Worm (Caenorhabditis elegans) whole organism, L1 larva: ENCODE results near the gene mul-1.

Experiments used
- C16A3.4 ChIP-seq: fragments of 150-350 bp; optimal IDR thresholded peaks from 2 replicates; lab custom pipeline; 2014; ENCODE audit warnings: missing biosample characterization, missing genetic modification characterization
- C34B4.2 ChIP-seq: sonication (generic microtip); optimal IDR thresholded peaks from 2 replicates; lab custom pipeline; 2017; ENCODE audit warnings: mild to moderate bottlenecking, missing genetic modification characterization, missing compliant biosample characterization
- F16B12.6 ChIP-seq: fragments of 150-350 bp; optimal IDR thresholded peaks from 2 replicates; lab custom pipeline; 2014; ENCODE audit warnings: missing biosample characterization, missing genetic modification characterization
- aha-1 ChIP-seq: fragments of 150-350 bp; optimal IDR thresholded peaks from 2 replicates; lab custom pipeline; 2014; ENCODE audit warnings: missing biosample characterization, missing genetic modification characterization
- aly-2 ChIP-seq: fragments of 150-350 bp; optimal IDR thresholded peaks from 2 replicates; lab custom pipeline; 2014; ENCODE audit warnings: missing biosample characterization, missing genetic modification characterization
- ces-1 ChIP-seq: fragments of 150-350 bp; optimal IDR thresholded peaks from 2 replicates; lab custom pipeline; 2014; ENCODE audit warnings: missing biosample characterization, missing genetic modification reagents, missing genetic modification characterization
- dpl-1 ChIP-seq, 3 experiments: fragments of 150-350 bp in 2 of 3; sonication (generic microtip) in 1 of 3; optimal IDR thresholded peaks; 2 replicates each; lab custom pipeline; 2014 to 2017; ENCODE audit warnings: missing biosample characterization in 3 of 3, missing genetic modification characterization in 3 of 3, missing genetic modification reagents in 3 of 3
- dsc-1 ChIP-seq: sonication (generic microtip); optimal IDR thresholded peaks from 2 replicates; lab custom pipeline; 2016; ENCODE audit warnings: mild to moderate bottlenecking, missing genetic modification characterization, missing compliant biosample characterization
- egl-13 ChIP-seq: sonication (generic microtip); optimal IDR thresholded peaks from 2 replicates; lab custom pipeline; 2016; ENCODE audit warnings: missing genotype, missing genetic modification reagents, missing genetic modification characterization, missing compliant biosample characterization
- elt-3 ChIP-seq, 6 experiments: fragments of 150-350 bp in 1 of 6; sonication (generic microtip); optimal IDR thresholded peaks; 2 replicates each; lab custom pipeline; 2017 to 2018; ENCODE audit warnings: missing biosample characterization in 6 of 6, missing genetic modification characterization in 6 of 6, inconsistent platforms in 1 of 6
- fkh-10 ChIP-seq: sonication (generic microtip); optimal IDR thresholded peaks from 2 replicates; lab custom pipeline; 2017; ENCODE audit warnings: missing biosample characterization, missing genetic modification reagents, missing genetic modification characterization
- fkh-4 ChIP-seq: sonication (generic microtip); optimal IDR thresholded peaks from 2 replicates; lab custom pipeline; 2016; ENCODE audit warnings: missing compliant biosample characterization, missing genetic modification characterization, borderline replicate concordance
- fos-1 ChIP-seq: fragments of 150-350 bp; optimal IDR thresholded peaks from 2 replicates; lab custom pipeline; 2014; ENCODE audit warnings: missing biosample characterization, missing genetic modification characterization
- hlh-17 ChIP-seq: fragments of 200-800 bp; sonication (Bioruptor generic); optimal IDR thresholded peaks from 2 replicates; lab custom pipeline; 2018; ENCODE audit warnings: missing genetic modification characterization, mild to moderate bottlenecking, missing compliant biosample characterization, moderate library complexity, borderline replicate concordance
- hlh-4 ChIP-seq: sonication (generic microtip); optimal IDR thresholded peaks from 2 replicates; lab custom pipeline; 2016; ENCODE audit warnings: mild to moderate bottlenecking, missing genetic modification characterization, missing compliant biosample characterization
- hpl-2 ChIP-seq: fragments of 150-350 bp; optimal IDR thresholded peaks from 2 replicates; lab custom pipeline; 2014; ENCODE audit warnings: missing biosample characterization, missing genetic modification reagents, missing genetic modification characterization
- lin-13 ChIP-seq: fragments of 150-350 bp; optimal IDR thresholded peaks from 2 replicates; lab custom pipeline; 2014; ENCODE audit warnings: missing biosample characterization, missing genetic modification reagents, missing genetic modification characterization
- lin-14 ChIP-seq: fragments of 200-800 bp; sonication (Bioruptor generic); optimal IDR thresholded peaks from 2 replicates; lab custom pipeline; 2018; ENCODE audit warnings: mild to moderate bottlenecking, missing genetic modification characterization, moderate library complexity, missing compliant biosample characterization
- lsy-2 ChIP-seq, 2 experiments: fragments of 150-350 bp; optimal IDR thresholded peaks; 2 replicates each; lab custom pipeline; 2014; ENCODE audit warnings: missing biosample characterization in 2 of 2, missing genetic modification characterization in 2 of 2
- mab-9 ChIP-seq: fragments of 200-800 bp; sonication (Bioruptor generic); IDR thresholded peaks from 2 replicates; pipeline ENCODE4 v1.3.6; 2022; ENCODE audit warnings: missing genetic modification reagents, missing genetic modification characterization, missing compliant biosample characterization
- mef-2 ChIP-seq: fragments of 150-350 bp; optimal IDR thresholded peaks from 2 replicates; lab custom pipeline; 2014; ENCODE audit warnings: missing biosample characterization, missing genetic modification characterization
- nhr-12 ChIP-seq: sonication (generic microtip); optimal IDR thresholded peaks from 2 replicates; lab custom pipeline; 2017; ENCODE audit warnings: missing biosample characterization, missing genetic modification characterization
- nhr-19 ChIP-seq: fragments of 200-800 bp; sonication (Bioruptor generic); conservative IDR thresholded peaks from 2 replicates; pipeline ENCODE4 v1.3.6; 2022; ENCODE audit warnings: missing genetic modification characterization, missing compliant biosample characterization
- nhr-20 ChIP-seq: sonication (generic microtip); optimal IDR thresholded peaks from 2 replicates; lab custom pipeline; 2016; ENCODE audit warnings: mild to moderate bottlenecking, missing genetic modification characterization, missing compliant biosample characterization
- nhr-237 ChIP-seq: fragments of 150-350 bp; optimal IDR thresholded peaks from 2 replicates; lab custom pipeline; 2014; ENCODE audit warnings: missing biosample characterization, missing genetic modification characterization
- nhr-28 ChIP-seq: fragments of 150-350 bp; optimal IDR thresholded peaks from 2 replicates; lab custom pipeline; 2014; ENCODE audit warnings: missing biosample characterization, missing genetic modification characterization
- nhr-71 ChIP-seq: sonication (generic microtip); optimal IDR thresholded peaks from 2 replicates; lab custom pipeline; 2016; ENCODE audit warnings: mild to moderate bottlenecking, missing genetic modification characterization, moderate library complexity, missing compliant biosample characterization
- nhr-84 ChIP-seq: sonication (generic microtip); optimal IDR thresholded peaks from 2 replicates; lab custom pipeline; 2017; ENCODE audit warnings: missing biosample characterization, missing genetic modification characterization
- nhr-85 ChIP-seq: sonication (generic microtip); peaks from one replicate; lab custom pipeline; 2016; ENCODE audit warnings: missing genetic modification characterization, inconsistent platforms, missing compliant biosample characterization
- nhr-90 ChIP-seq: sonication (generic microtip); optimal IDR thresholded peaks from 2 replicates; lab custom pipeline; 2016; ENCODE audit warnings: mild to moderate bottlenecking, missing genetic modification characterization, missing compliant biosample characterization; ENCODE audit not compliant: poor library complexity
- pag-3 ChIP-seq: sonication (generic microtip); optimal IDR thresholded peaks from 2 replicates; lab custom pipeline; 2017; ENCODE audit warnings: missing genetic modification characterization, mild to moderate bottlenecking, missing compliant biosample characterization, antibody characterized with exemption, borderline replicate concordance; ENCODE audit not compliant: insufficient read depth
- rnt-1 ChIP-seq: sonication (generic microtip); optimal IDR thresholded peaks from 2 replicates; lab custom pipeline; 2016; ENCODE audit warnings: mild to moderate bottlenecking, missing genetic modification characterization, moderate library complexity, missing compliant biosample characterization
- skn-1 ChIP-seq: fragments of 150-350 bp; optimal IDR thresholded peaks from 2 replicates; lab custom pipeline; 2014; ENCODE audit warnings: missing biosample characterization, missing genetic modification characterization
- snu-23 ChIP-seq: sonication (generic microtip); optimal IDR thresholded peaks from 2 replicates; lab custom pipeline; 2016; ENCODE audit warnings: missing genetic modification characterization, missing compliant biosample characterization
- sox-4 ChIP-seq: sonication (generic microtip); optimal IDR thresholded peaks from 2 replicates; lab custom pipeline; 2016; ENCODE audit warnings: missing genetic modification characterization, missing compliant biosample characterization
- swsn-7 ChIP-seq: sonication (generic microtip); optimal IDR thresholded peaks from 2 replicates; lab custom pipeline; 2016; ENCODE audit warnings: missing genetic modification characterization, missing compliant biosample characterization
- tlp-1 ChIP-seq: fragments of 150-350 bp; optimal IDR thresholded peaks from 2 replicates; lab custom pipeline; 2014; ENCODE audit warnings: missing biosample characterization, missing genetic modification characterization
- unc-130 ChIP-seq: fragments of 150-350 bp; optimal IDR thresholded peaks from 2 replicates; lab custom pipeline; 2017; ENCODE audit warnings: missing biosample characterization, missing genetic modification characterization, inconsistent platforms
- unc-86 ChIP-seq: sonication (generic microtip); optimal IDR thresholded peaks from 2 replicates; lab custom pipeline; 2016; ENCODE audit warnings: missing genetic modification characterization, missing compliant biosample characterization
- ztf-4 ChIP-seq: fragments of 150-350 bp; optimal IDR thresholded peaks from 2 replicates; lab custom pipeline; 2014; ENCODE audit warnings: missing biosample characterization, missing genetic modification characterization

mul-1 gene

ce11 chrIV:4108767-4109166, 14.2 kb downstream of the mul-1 start, which contains the start of gene C35B1.7:
Gene C35B1.7 (plus strand): TSS chrIV:4109067.
- TF ChIP-seq nhr-71 (tag; lab: Kevin White, UChicago) (no peak), lin-14 (GFP tag; lab: Kevin White, UChicago) (no peak), skn-1 (tag; lab: Kevin White, UChicago) (no peak), fkh-10 (GFP tag; lab: Kevin White, UChicago) (no peak), swsn-7 (tag; lab: Kevin White, UChicago) (no peak), nhr-90 (tag; lab: Kevin White, UChicago) (no peak), hlh-4 (no peak), C34B4.2 (tag; lab: Kevin White, UChicago) (no peak), F16B12.6 (no peak), C16A3.4 (no peak), nhr-237 (no peak), aly-2 (tag; lab: Kevin White, UChicago) (no peak)

ce11 chrIV:4102720-4103119, 20.2 kb downstream of the mul-1 start, which contains the start of gene ubc-1:
Gene ubc-1 (plus strand): TSS chrIV:4103020.
- TF ChIP-seq nhr-19 (GFP tag; lab: Robert Waterston, UW): no peak
- TF ChIP-seq egl-13: no peak
- peak; percentile 17 for TF ChIP-seq nhr-85
- no peak for TF ChIP-seq F16B12.6

ce11 chrIV:4099773-4100172, 23.2 kb downstream of the mul-1 start:
- peak; percentile 48 for TF ChIP-seq nhr-71 (tag; lab: Kevin White, UChicago)
- peak; percentile 48 for TF ChIP-seq unc-130 (tag; lab: Kevin White, UChicago)
- TF ChIP-seq nhr-19 (GFP tag; lab: Robert Waterston, UW): peak; percentile 34; the same call in 1 of the 2 replicates
- TF ChIP-seq lsy-2 (tag; optimal IDR thresholded peaks at IDR 0.05; lab: Kevin White, UChicago): peak; percentile 10 to 21
- TF ChIP-seq fos-1 (tag; lab: Kevin White, UChicago): no peak
- TF ChIP-seq pag-3 (tag; lab: Kevin White, UChicago): peak; percentile 40
- no peak for TF ChIP-seq dsc-1 (tag; lab: Kevin White, UChicago)
- TF ChIP-seq mef-2 (tag; lab: Kevin White, UChicago): no peak
- peak; percentile 54 for TF ChIP-seq lin-14 (GFP tag; lab: Kevin White, UChicago)
- no peak for TF ChIP-seq hlh-4
- TF ChIP-seq dpl-1 (GFP tag; optimal IDR thresholded peaks at IDR 0.05; lab: Kevin White, UChicago): peak in 1 of 3 experiments; percentile 13
- peak; percentile 7 for TF ChIP-seq snu-23 (GFP tag; lab: Kevin White, UChicago)
- TF ChIP-seq, all 84 proteins: peak for 8

- TF ChIP-seq skn-1 (tag; lab: Kevin White, UChicago) (peak; percentile 58), nhr-12 (tag; lab: Kevin White, UChicago) (no peak)
- TF ChIP-seq, all 84 proteins: peak for 1
Observed at ce11 chrIV:4096940-4097339, 26.0 kb downstream of the mul-1 start.

- TF ChIP-seq elt-3 (tag; optimal IDR thresholded peaks at IDR 0.05; lab: Kevin White, UChicago) (no peak), lin-14 (GFP tag; lab: Kevin White, UChicago) (peak; percentile 24), nhr-71 (tag; lab: Kevin White, UChicago) (peak; percentile 9), nhr-19 (GFP tag; lab: Robert Waterston, UW) (0 out of 2 replicates have a peak, but pooled peaks have one; percentile 4), lin-13 (GFP tag; lab: Kevin White, UChicago) (no peak)
Observed at ce11 chrIV:4094364-4094763, 28.6 kb downstream of the mul-1 start.

- TF ChIP-seq mab-9 (GFP tag; lab: Robert Waterston, UW) (peak; percentile 56; the same call in 1 of the 2 replicates), rnt-1 (peak; percentile 80), mef-2 (tag; lab: Kevin White, UChicago) (peak; percentile 67), sox-4 (no peak), unc-86 (tag; lab: Kevin White, UChicago) (peak; percentile 80), ces-1 (GFP tag; lab: Kevin White, UChicago) (no peak), dpl-1 (GFP tag; optimal IDR thresholded peaks at IDR 0.05; lab: Kevin White, UChicago) (peak; percentile 21 to 58 (median 55)), fkh-4 (tag; lab: Kevin White, UChicago) (no peak), hpl-2 (GFP tag; lab: Kevin White, UChicago) (no peak), aha-1 (tag; lab: Kevin White, UChicago) (no peak), F16B12.6 (peak; percentile 46), C16A3.4 (peak; percentile 11), ztf-4 (tag; lab: Kevin White, UChicago) (peak; percentile 70), nhr-20 (peak; percentile 84), nhr-84 (tag; lab: Kevin White, UChicago) (no peak), hlh-17 (GFP tag; lab: Kevin White, UChicago) (no peak), aly-2 (tag; lab: Kevin White, UChicago) (peak; percentile 19), C34B4.2 (tag; lab: Kevin White, UChicago) (no peak), tlp-1 (tag; lab: Kevin White, UChicago) (no peak), dsc-1 (tag; lab: Kevin White, UChicago) (peak; percentile 70), skn-1 (tag; lab: Kevin White, UChicago) (peak; percentile 76), nhr-28 (tag; lab: Kevin White, UChicago) (no peak)
Observed at ce11 chrIV:4093087-4093486, 29.9 kb downstream of the mul-1 start.
